Fruit fly (Drosophila melanogaster) whole organism, wandering third instar larva: ENCODE data around the gene csw.

ENCODE experiments used
- Abd-B ChIP-seq: fragments of >200 bp; optimal IDR thresholded peaks from 2 replicates; lab custom pipeline; 2017; ENCODE audit warnings: missing biosample characterization, missing genetic modification characterization
- CG32264 ChIP-seq: fragments of 200-800 bp; sonication (Bioruptor generic); optimal IDR thresholded peaks from 2 replicates; lab custom pipeline; 2016; ENCODE audit warnings: missing biosample characterization, missing genetic modification characterization
- CG9705 ChIP-seq: fragments of 200-800 bp; sonication (Bioruptor generic); optimal IDR thresholded peaks from 2 replicates; lab custom pipeline; 2018; ENCODE audit warnings: missing biosample characterization, mild to moderate bottlenecking, missing genetic modification characterization
- CrebA ChIP-seq: fragments of 200-800 bp; sonication (Bioruptor generic); optimal IDR thresholded peaks from 2 replicates; lab custom pipeline; 2016; ENCODE audit warnings: missing biosample characterization, mild to moderate bottlenecking, missing genetic modification characterization, borderline replicate concordance
- Dfd ChIP-seq: fragments of >200 bp; optimal IDR thresholded peaks from 2 replicates; lab custom pipeline; 2017; ENCODE audit warnings: missing biosample characterization, missing genetic modification characterization
- Dif ChIP-seq: fragments of 200-275, 200-300 bp; sonication (Bioruptor generic); optimal IDR thresholded peaks from 2 replicates; lab custom pipeline; 2018; ENCODE audit warnings: missing biosample characterization, missing genetic modification characterization; ENCODE audit not compliant: partially characterized antibody
- GATAd ChIP-seq: sonication (Bioruptor generic); optimal IDR thresholded peaks from 2 replicates; lab custom pipeline; 2016; ENCODE audit warnings: missing biosample characterization, missing genetic modification characterization
- HLH106 ChIP-seq: fragments of 200-800 bp; optimal IDR thresholded peaks from 3 replicates; lab custom pipeline; 2019; ENCODE audit warnings: missing biosample characterization, mild to moderate bottlenecking, missing genetic modification characterization, moderate library complexity
- Hnf4 ChIP-seq: fragments of 200-800 bp; sonication (Bioruptor generic); optimal IDR thresholded peaks from 2 replicates; lab custom pipeline; 2016; ENCODE audit warnings: missing biosample characterization, mild to moderate bottlenecking, missing genetic modification characterization
- Hr78 ChIP-seq: fragments of >200 bp; optimal IDR thresholded peaks from 2 replicates; lab custom pipeline; 2017; ENCODE audit warnings: missing biosample characterization, missing genetic modification characterization
- Jra ChIP-seq: sonication (Bioruptor generic); optimal IDR thresholded peaks from 2 replicates; lab custom pipeline; 2016; ENCODE audit warnings: missing biosample characterization, missing genetic modification characterization
- Mio ChIP-seq: sonication (Bioruptor generic); optimal IDR thresholded peaks from 2 replicates; lab custom pipeline; 2016; ENCODE audit warnings: missing biosample characterization, missing genetic modification characterization
- Myc ChIP-seq: fragments of >200 bp; optimal IDR thresholded peaks from 2 replicates; lab custom pipeline; 2017
- N ChIP-seq: fragments of >200 bp; optimal IDR thresholded peaks from 2 replicates; lab custom pipeline; 2018; ENCODE audit warnings: missing biosample characterization, missing external identifiers, missing genetic modification characterization
- OdsH ChIP-seq: fragments of 200-800 bp; sonication (Bioruptor generic); optimal IDR thresholded peaks from 2 replicates; lab custom pipeline; 2016; ENCODE audit warnings: missing biosample characterization, mild to moderate bottlenecking, missing genetic modification characterization
- Rel ChIP-seq, 2 experiments: fragments of 200-800 bp; sonication (Bioruptor generic) in 1 of 2; optimal IDR thresholded peaks; 2 replicates in 1 of 2; 3 replicates in 1 of 2; lab custom pipeline; 2016 to 2019; ENCODE audit warnings: mild to moderate bottlenecking in 2 of 2, missing biosample characterization in 2 of 2, missing genetic modification characterization in 2 of 2, moderate library complexity in 1 of 2
- Sp1 ChIP-seq: fragments of 200-800 bp; sonication (Bioruptor generic); optimal IDR thresholded peaks from 3 replicates; lab custom pipeline; 2019; ENCODE audit warnings: missing biosample characterization, mild to moderate bottlenecking, missing genetic modification characterization, moderate library complexity
- Vsx2 ChIP-seq: fragments of 200-300, 225-300 bp; sonication (Bioruptor generic); optimal IDR thresholded peaks from 2 replicates; lab custom pipeline; 2018; ENCODE audit warnings: missing biosample characterization, missing genetic modification characterization; ENCODE audit not compliant: partially characterized antibody
- br ChIP-seq: fragments of 200-800 bp; sonication (Bioruptor generic); optimal IDR thresholded peaks from 2 replicates; lab custom pipeline; 2016; ENCODE audit warnings: missing biosample characterization, missing genetic modification characterization
- dl ChIP-seq, 2 experiments: fragments of 175-275, 200-275 bp in 1 of 2; fragments of 200-275 bp in 1 of 2; sonication (Bioruptor generic); optimal IDR thresholded peaks; lab custom pipeline; 2018; ENCODE audit warnings: mild to moderate bottlenecking in 2 of 2, missing biosample characterization in 2 of 2, missing genetic modification characterization in 2 of 2, moderate library complexity in 2 of 2; ENCODE audit not compliant: partially characterized antibody in 2 of 2, insufficient read depth in 1 of 2
- dmrt93B ChIP-seq: fragments of 200-800 bp; sonication (Bioruptor generic); optimal IDR thresholded peaks from 2 replicates; lab custom pipeline; 2018; ENCODE audit warnings: missing biosample characterization, mild to moderate bottlenecking, missing genetic modification characterization
- dsf ChIP-seq: sonication (Bioruptor generic); optimal IDR thresholded peaks from 2 replicates; lab custom pipeline; 2016; ENCODE audit warnings: missing biosample characterization, missing genetic modification characterization, borderline replicate concordance
- ey ChIP-seq: fragments of 200-800 bp; sonication (Bioruptor generic); optimal IDR thresholded peaks from 2 replicates; lab custom pipeline; 2016; ENCODE audit warnings: missing biosample characterization, missing genetic modification characterization
- foxo ChIP-seq, 2 experiments: fragments of 200-800 bp; sonication (Bioruptor generic); optimal IDR thresholded peaks; 2 replicates in 1 of 2; 3 replicates in 1 of 2; lab custom pipeline; 2016 to 2017; ENCODE audit warnings: missing biosample characterization in 2 of 2, missing genetic modification characterization in 2 of 2
- fru ChIP-seq: fragments of 200-800 bp; sonication (Bioruptor generic); optimal IDR thresholded peaks from 3 replicates; lab custom pipeline; 2016; ENCODE audit warnings: missing biosample characterization, mild to moderate bottlenecking, missing genetic modification characterization
- h ChIP-seq: fragments of 200-800 bp; sonication (Bioruptor generic); optimal IDR thresholded peaks from 3 replicates; lab custom pipeline; 2016; ENCODE audit warnings: missing biosample characterization, mild to moderate bottlenecking, missing genetic modification characterization
- psq ChIP-seq: fragments of 200-800 bp; sonication (Bioruptor generic); optimal IDR thresholded peaks from 3 replicates; lab custom pipeline; 2017; ENCODE audit warnings: missing biosample characterization, mild to moderate bottlenecking, missing genetic modification characterization, moderate library complexity
- sage ChIP-seq: fragments of 200-800 bp; sonication (Bioruptor generic); optimal IDR thresholded peaks from 2 replicates; lab custom pipeline; 2016; ENCODE audit warnings: missing biosample characterization, mild to moderate bottlenecking, missing genetic modification characterization
- sv ChIP-seq: fragments of 200-800 bp; sonication (Bioruptor generic); optimal IDR thresholded peaks from 3 replicates; lab custom pipeline; 2016; ENCODE audit warnings: missing biosample characterization, missing genetic modification characterization
- tai ChIP-seq: sonication (Bioruptor generic); optimal IDR thresholded peaks from 2 replicates; lab custom pipeline; 2016; ENCODE audit warnings: missing biosample characterization, missing genetic modification characterization
- usp ChIP-seq: fragments of >200 bp; optimal IDR thresholded peaks from 2 replicates; lab custom pipeline; 2017; ENCODE audit warnings: missing biosample characterization, missing genetic modification characterization
- woc ChIP-seq: sonication (Bioruptor generic); optimal IDR thresholded peaks from 2 replicates; lab custom pipeline; 2016; ENCODE audit warnings: missing biosample characterization, mild to moderate bottlenecking, missing genetic modification characterization

The csw gene

dm6 chrX:2104365-2104764 is 10.3 kb downstream of the csw start:
- no peak for TF ChIP-seq dl (GFP tag; optimal IDR thresholded peaks at IDR 0.05; lab: Kevin White, UChicago; ENCODE audit: insufficient read depth in 1 of 2, partially characterized antibody in 2 of 2)

dm6 chrX:2106367-2106766 is 12.3 kb downstream of the csw start:
- TF ChIP-seq sage (GFP tag; lab: Kevin White, UChicago) (no peak), psq (no peak), Vsx2 (GFP tag; lab: Kevin White, UChicago) (no peak), sv (GFP tag; lab: Kevin White, UChicago) (no peak), Dfd (GFP tag; lab: Kevin White, UChicago) (no peak), CrebA (GFP tag; lab: Kevin White, UChicago) (no peak), br (GFP tag; lab: Kevin White, UChicago) (no peak), dl (GFP tag; optimal IDR thresholded peaks at IDR 0.05; lab: Kevin White, UChicago; ENCODE audit: insufficient read depth in 1 of 2, partially characterized antibody in 2 of 2) (no peak), N (GFP tag; lab: Kevin White, UChicago) (no peak)

DNA sequence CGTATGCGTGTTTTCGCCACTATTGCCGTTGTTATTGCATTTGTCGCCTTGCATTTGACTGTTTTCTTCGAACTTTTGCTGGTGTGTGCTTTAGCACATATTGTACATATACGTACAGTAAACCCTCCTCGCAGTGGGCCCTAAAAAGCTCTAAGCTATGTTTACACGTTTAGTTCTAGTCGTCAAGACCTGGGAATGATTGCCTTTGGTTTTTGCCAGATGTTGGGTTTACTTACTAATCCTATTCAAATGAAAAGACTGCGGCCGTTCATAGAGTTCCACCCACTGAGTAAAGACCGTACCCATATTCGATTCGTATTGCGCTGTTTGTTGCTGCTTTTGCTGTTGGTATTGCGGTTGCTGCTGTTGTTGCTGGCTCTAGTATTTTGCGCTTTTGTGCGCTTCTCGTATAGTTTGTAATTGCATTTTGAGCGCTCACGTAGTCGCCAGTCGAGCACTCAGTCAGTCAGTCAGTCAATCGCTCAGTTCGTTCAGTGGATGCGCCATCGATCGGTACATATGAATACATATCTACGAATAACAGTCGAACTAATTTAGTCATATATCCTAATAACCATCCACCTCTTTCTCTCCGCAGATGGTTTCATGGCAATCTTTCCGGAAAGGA is 13.9 kb downstream of the csw start:
- TF ChIP-seq HLH106 (tag; lab: Kevin White, UChicago) (no peak), CG9705 (GFP tag; lab: Kevin White, UChicago) (no peak), GATAd (no peak), fru (GFP tag; lab: Kevin White, UChicago) (no peak), Vsx2 (GFP tag; lab: Kevin White, UChicago) (no peak), Myc (lab: Kevin White, UChicago) (no peak), Rel (GFP tag; optimal IDR thresholded peaks at IDR 0.05; lab: Kevin White, UChicago) (no peak), Rel (tag; optimal IDR thresholded peaks at IDR 0.05; lab: Kevin White, UChicago) (no peak), sv (GFP tag; lab: Kevin White, UChicago) (no peak), dl (GFP tag; optimal IDR thresholded peaks at IDR 0.05; lab: Kevin White, UChicago; ENCODE audit: insufficient read depth in 1 of 2, partially characterized antibody in 2 of 2) (no peak), psq (no peak), N (GFP tag; lab: Kevin White, UChicago) (no peak), Abd-B (GFP tag; lab: Kevin White, UChicago) (no peak), Hr78 (no peak), Hnf4 (GFP tag; lab: Kevin White, UChicago) (no peak), Jra (no peak), dsf (GFP tag; lab: Kevin White, UChicago) (no peak), ey (GFP tag; lab: Kevin White, UChicago) (no peak)
- TF ChIP-seq, all 38 proteins: peak for 0

- TF ChIP-seq usp (GFP tag; lab: Kevin White, UChicago) (no peak), HLH106 (tag; lab: Kevin White, UChicago) (no peak), Jra (no peak), Dfd (GFP tag; lab: Kevin White, UChicago) (no peak), Mio (no peak), Dif (GFP tag; lab: Kevin White, UChicago) (no peak), sage (GFP tag; lab: Kevin White, UChicago) (no peak), N (GFP tag; lab: Kevin White, UChicago) (no peak), dl (GFP tag; optimal IDR thresholded peaks at IDR 0.05; lab: Kevin White, UChicago; ENCODE audit: insufficient read depth in 1 of 2, partially characterized antibody in 2 of 2) (no peak)
These were observed 14.6 kb downstream of the csw start for dm6 chrX:2108639-2109038.

dm6 chrX:2112660-2113059 is 18.6 kb downstream of the csw start:
- peak; percentile 74 for TF ChIP-seq Myc (lab: Kevin White, UChicago)
- TF ChIP-seq HLH106 (tag; lab: Kevin White, UChicago) = no peak

- TF ChIP-seq Abd-B (GFP tag; lab: Kevin White, UChicago) (no peak), foxo (GFP tag; optimal IDR thresholded peaks at IDR 0.05; lab: Kevin White, UChicago) (peak in 1 of 2 experiments; percentile 79), CG32264 (GFP tag; lab: Kevin White, UChicago) (no peak), Hnf4 (GFP tag; lab: Kevin White, UChicago) (peak; percentile 59), fru (GFP tag; lab: Kevin White, UChicago) (peak; percentile 85), h (peak; percentile 76), usp (GFP tag; lab: Kevin White, UChicago) (no peak), Jra (peak; percentile 2), br (GFP tag; lab: Kevin White, UChicago) (peak; percentile 62), dl (GFP tag; optimal IDR thresholded peaks at IDR 0.05; lab: Kevin White, UChicago; ENCODE audit: insufficient read depth in 1 of 2, partially characterized antibody in 2 of 2) (no peak), tai (GFP tag; lab: Kevin White, UChicago) (no peak), OdsH (GFP tag; lab: Kevin White, UChicago) (peak; percentile 67), Myc (lab: Kevin White, UChicago) (no peak), dsf (GFP tag; lab: Kevin White, UChicago) (no peak), psq (peak; percentile 97), Sp1 (GFP tag; lab: Kevin White, UChicago) (peak; percentile 39), woc (GFP tag; lab: Kevin White, UChicago) (peak; percentile 77), ey (GFP tag; lab: Kevin White, UChicago) (peak; percentile 71), GATAd (no peak), dmrt93B (no peak), Dif (GFP tag; lab: Kevin White, UChicago) (peak; percentile 56)
These were observed 27.9 kb downstream of the csw start for dm6 chrX:2121716-2122601.
